Comparison of ENCODE assay signal across 4 worm cellular contexts in the genomic region with DNA sequence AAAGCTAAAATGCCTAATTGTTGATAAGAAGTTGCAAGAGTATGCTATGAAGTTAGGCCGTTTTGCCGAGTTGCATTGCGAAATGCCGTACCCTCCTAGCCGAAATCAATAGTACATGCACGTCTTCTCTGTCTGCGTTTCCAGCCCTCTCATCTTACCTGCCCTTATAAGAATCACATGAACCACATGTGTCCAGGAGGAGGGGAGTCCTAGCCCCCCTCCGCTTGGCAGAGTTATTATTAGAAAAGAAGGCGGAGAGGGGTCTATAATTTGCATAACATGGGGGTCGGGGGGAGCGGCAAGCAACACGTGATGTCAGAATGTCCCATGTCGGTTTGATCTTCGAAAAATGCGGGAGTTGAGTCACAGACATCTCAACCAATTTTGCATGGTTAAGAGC.
TF ChIP-seq lines count a peak whose summit lies in the region.

No protein-coding gene starts in this region.

TF ChIP-seq in whole organism, L1 larva, 84 proteins besides CTCF, POLR2A, EP300 and RAD21:
- TF ChIP-seq ceh-82 (tag; optimal IDR thresholded peaks at IDR 0.05; lab: Kevin White, UChicago) (peak in 1 of 3 experiments; percentile 5), tbx-2 (tag; optimal IDR thresholded peaks at IDR 0.05; lab: Kevin White, UChicago) (no peak), fkh-8 (tag; optimal IDR thresholded peaks at IDR 0.05; lab: Kevin White, UChicago) (peak; percentile 9), lin-14 (GFP tag; optimal IDR thresholded peaks at IDR 0.05; lab: Kevin White, UChicago) (peak; percentile 31), efl-1 (optimal IDR thresholded peaks at IDR 0.05; lab: Kevin White, UChicago) (no peak), efl-1 (GFP tag; optimal IDR thresholded peaks at IDR 0.05 in 1 of 2; lab: Kevin White, UChicago) (peak in 1 of 2 experiments; percentile 59), vab-15 (tag; optimal IDR thresholded peaks at IDR 0.05; lab: Kevin White, UChicago) (no peak)

TF ChIP-seq in whole organism, late embryonic, 69 proteins besides CTCF, POLR2A, EP300 and RAD21:
- TF ChIP-seq hlh-30 (tag; optimal IDR thresholded peaks at IDR 0.05; lab: Kevin White, UChicago; ENCODE audit: insufficient read depth) = peak; percentile 60
- no peak for TF ChIP-seq npax-4 (tag; optimal IDR thresholded peaks at IDR 0.05; lab: Kevin White, UChicago)
- TF ChIP-seq ref-2 (tag; optimal IDR thresholded peaks at IDR 0.05; lab: Kevin White, UChicago) = no peak
- TF ChIP-seq pat-9 (tag; optimal IDR thresholded peaks at IDR 0.05; lab: Kevin White, UChicago) = no peak
- peak; percentile 6 for TF ChIP-seq ceh-48 (tag; optimal IDR thresholded peaks at IDR 0.05; lab: Kevin White, UChicago)
- TF ChIP-seq pha-4 (tag; optimal IDR thresholded peaks at IDR 0.05; lab: Kevin White, UChicago) = no peak
TF ChIP-seq in whole organism, late embryonic: peak in this region for 2.

TF ChIP-seq in whole organism, midembryonic, 9 proteins besides CTCF, POLR2A, EP300 and RAD21:
- TF ChIP-seq ztf-29 (GFP tag; IDR thresholded peaks at IDR 0.05; lab: Robert Waterston, UW) (0 out of 2 replicates have a peak, but pooled peaks have one; percentile 18), cog-1 (tag; optimal IDR thresholded peaks at IDR 0.05; lab: Kevin White, UChicago) (no peak), flt-1 (GFP tag; IDR thresholded peaks at IDR 0.05; lab: Robert Waterston, UW) (peak; percentile 61; the same call in 1 of the 2 replicates), tab-1 (GFP tag; IDR thresholded peaks at IDR 0.05; lab: Robert Waterston, UW) (no peak)

TF ChIP-seq in whole organism, young adult, 124 proteins besides CTCF, POLR2A, EP300 and RAD21:
- TF ChIP-seq ets-4 (GFP tag; optimal IDR thresholded peaks at IDR 0.05; lab: Kevin White, UChicago) = no peak
- TF ChIP-seq zfh-2 (GFP tag; conservative IDR thresholded peaks at IDR 0.05; lab: Robert Waterston, UW) = 0 out of 2 replicates have a peak, but pooled peaks have one; percentile 5
